Worm (Caenorhabditis elegans): ENCODE data around the gene Y45F10B.9.

Y45F10B.9 gene

ce11 chrIV:13626469-13626868 lies 28.8 kb upstream of the Y45F10B.9 start, which contains the start of gene sru-21:
Gene sru-21 (plus strand): TSS chrIV:13626769.
- TF ChIP-seq sem-4 (tag; optimal IDR thresholded peaks at IDR 0.05) (no peak), nhr-10 (tag; optimal IDR thresholded peaks at IDR 0.05) (no peak), lin-13 (GFP tag; optimal IDR thresholded peaks at IDR 0.05) (no peak), unc-62 (GFP tag; optimal IDR thresholded peaks at IDR 0.05) (no peak), blmp-1 (tag; optimal IDR thresholded peaks at IDR 0.05; ENCODE audit: insufficient read depth) (no peak), ztf-11 (tag; optimal IDR thresholded peaks at IDR 0.05) (no peak), sma-3 (GFP tag; optimal IDR thresholded peaks at IDR 0.05) (no peak), unc-39 (tag; optimal IDR thresholded peaks at IDR 0.05) (no peak)

- no peak for TF ChIP-seq egl-27 (tag; optimal IDR thresholded peaks at IDR 0.05)
- no peak for TF ChIP-seq dmd-4 (tag; optimal IDR thresholded peaks at IDR 0.05)
- TF ChIP-seq ZK546.5 (tag; optimal IDR thresholded peaks at IDR 0.05): no peak
- no peak for TF ChIP-seq elt-1 (tag; optimal IDR thresholded peaks at IDR 0.05)
- TF ChIP-seq Y55F3AM.14 (GFP tag; optimal IDR thresholded peaks at IDR 0.05): no peak
- TF ChIP-seq skn-1 (tag; optimal IDR thresholded peaks at IDR 0.05): no peak
- no peak for TF ChIP-seq elt-3 (tag; optimal IDR thresholded peaks at IDR 0.05)
- no peak for TF ChIP-seq nhr-77 (tag; optimal IDR thresholded peaks at IDR 0.05)
- no peak for TF ChIP-seq nhr-10 (tag; optimal IDR thresholded peaks at IDR 0.05)
Observed at ce11 chrIV:13623533-13623932, 25.8 kb upstream of the Y45F10B.9 start, which contains the start of gene C08F11.1. Gene C08F11.1 (plus strand): TSS chrIV:13623833.

ce11 chrIV:13619203-13619602 lies 21.5 kb upstream of the Y45F10B.9 start, which contains the start of gene C08F11.3:
Gene C08F11.3 (plus strand): TSS chrIV:13619503.
- no peak for TF ChIP-seq R02D3.7 (tag; optimal IDR thresholded peaks at IDR 0.05)
- no peak for TF ChIP-seq nhr-11 (tag; optimal IDR thresholded peaks at IDR 0.05)
- no peak for TF ChIP-seq sem-4 (tag; optimal IDR thresholded peaks at IDR 0.05)
- TF ChIP-seq unc-39 (tag; optimal IDR thresholded peaks at IDR 0.05): no peak
- TF ChIP-seq alr-1 (tag; optimal IDR thresholded peaks at IDR 0.05): no peak
- no peak for TF ChIP-seq ztf-4 (tag; optimal IDR thresholded peaks at IDR 0.05)
- TF ChIP-seq elt-3 (tag; optimal IDR thresholded peaks at IDR 0.05): no peak
- TF ChIP-seq peb-1 (tag; optimal IDR thresholded peaks at IDR 0.05): no peak
- TF ChIP-seq Y55F3AM.14 (GFP tag; optimal IDR thresholded peaks at IDR 0.05): no peak
- TF ChIP-seq gmeb-1 (tag; optimal IDR thresholded peaks at IDR 0.05): no peak
- TF ChIP-seq lin-13 (GFP tag; optimal IDR thresholded peaks at IDR 0.05): no peak

- peak; percentile 43 for TF ChIP-seq fos-1 (tag; optimal IDR thresholded peaks at IDR 0.05)
- no peak for TF ChIP-seq ztf-11 (tag; optimal IDR thresholded peaks at IDR 0.05)
- peak; percentile 18 for TF ChIP-seq gmeb-1 (tag; optimal IDR thresholded peaks at IDR 0.05)
- TF ChIP-seq nhr-129 (tag; optimal IDR thresholded peaks at IDR 0.05): peak; percentile 12
- peak; percentile 60 for TF ChIP-seq sma-9 (GFP tag; optimal IDR thresholded peaks at IDR 0.05)
- no peak for TF ChIP-seq sma-9 (tag; optimal IDR thresholded peaks at IDR 0.05)
- TF ChIP-seq nhr-10 (tag; optimal IDR thresholded peaks at IDR 0.05): no peak
- TF ChIP-seq blmp-1 (tag; optimal IDR thresholded peaks at IDR 0.05; ENCODE audit: insufficient read depth): no peak
- no peak for TF ChIP-seq C34F6.9 (tag; optimal IDR thresholded peaks at IDR 0.05)
- no peak for TF ChIP-seq nhr-21 (tag; optimal IDR thresholded peaks at IDR 0.05)
- TF ChIP-seq F13H6.1 (tag; optimal IDR thresholded peaks at IDR 0.05): no peak
- no peak for TF ChIP-seq zag-1 (tag; optimal IDR thresholded peaks at IDR 0.05)
- no peak for TF ChIP-seq ztf-4 (tag; optimal IDR thresholded peaks at IDR 0.05)
- TF ChIP-seq nhr-6 (tag; optimal IDR thresholded peaks at IDR 0.05): no peak
- no peak for TF ChIP-seq dmd-4 (tag; optimal IDR thresholded peaks at IDR 0.05)
- no peak for TF ChIP-seq skn-1 (tag; optimal IDR thresholded peaks at IDR 0.05)
- no peak for TF ChIP-seq ceh-16 (tag; optimal IDR thresholded peaks at IDR 0.05)
- TF ChIP-seq aly-2 (tag; optimal IDR thresholded peaks at IDR 0.05): no peak
- TF ChIP-seq egl-27 (tag; optimal IDR thresholded peaks at IDR 0.05): no peak
- TF ChIP-seq unc-39 (tag; optimal IDR thresholded peaks at IDR 0.05): no peak
- no peak for TF ChIP-seq nhr-237 (tag; optimal IDR thresholded peaks at IDR 0.05)
Observed at ce11 chrIV:13609755-13610154, 12.0 kb upstream of the Y45F10B.9 start, which contains the start of gene C08F11.13. Gene C08F11.13 (minus strand): TSS chrIV:13609892.

- TF ChIP-seq peb-1 (tag; optimal IDR thresholded peaks at IDR 0.05) (no peak), nhr-77 (tag; optimal IDR thresholded peaks at IDR 0.05) (no peak), ceh-82 (tag; optimal IDR thresholded peaks at IDR 0.05) (no peak), snpc-4 (tag; optimal IDR thresholded peaks at IDR 0.05) (peak; percentile 60)
Observed at ce11 chrIV:13601973-13602669, 4.4 kb upstream of the Y45F10B.9 start, which contains the start of gene Y45F10B.59. Gene Y45F10B.59 (plus strand): TSS chrIV:13602619.
